Fruit fly (Drosophila melanogaster): ENCODE results near the gene CG13287.

DNA sequence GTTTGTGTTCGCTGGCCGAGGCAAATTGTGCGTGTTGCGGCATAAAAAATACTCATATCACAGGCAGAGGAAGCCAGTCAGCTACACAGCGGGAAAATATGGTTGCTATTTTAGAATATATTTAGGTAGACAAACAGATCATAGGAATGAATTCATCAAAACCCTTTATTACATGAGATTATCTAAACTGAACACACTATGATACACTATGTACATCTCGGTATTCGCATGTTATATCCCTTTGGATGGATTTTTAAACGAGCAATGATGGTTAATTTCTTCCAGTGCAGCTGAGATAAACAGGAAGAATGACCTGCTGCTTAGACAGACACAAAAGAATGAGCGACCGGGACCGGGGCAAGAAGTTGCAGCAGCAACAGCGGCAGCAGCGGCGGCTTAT, 25.2 kb upstream of the CG13287 start:
- TF ChIP-seq CTCF (optimal IDR thresholded peaks at IDR 0.05): no peak
- TF ChIP-seq CG8478 (optimal IDR thresholded peaks at IDR 0.05): no peak

All from S2 (cell line).